Worm (Caenorhabditis elegans) whole organism, L1 larva: ENCODE results near the gene C08B6.14.
A peak's percentile ranks its signal among the peaks of the same experiment; 100 is the strongest.

ENCODE experiments used
- Y116A8C.19 ChIP-seq: sonication (generic microtip); optimal IDR thresholded peaks from 2 replicates; lab custom pipeline; 2016; ENCODE audit warnings: missing compliant biosample characterization, missing genetic modification characterization, borderline replicate concordance
- aha-1 ChIP-seq: fragments of 150-350 bp; optimal IDR thresholded peaks from 2 replicates; lab custom pipeline; 2014; ENCODE audit warnings: missing biosample characterization, missing genetic modification characterization
- alr-1 ChIP-seq: fragments of 200-800 bp; sonication (Bioruptor generic); optimal IDR thresholded peaks from 2 replicates; lab custom pipeline; 2018; ENCODE audit warnings: borderline replicate concordance, mild to moderate bottlenecking, missing genetic modification characterization, missing compliant biosample characterization
- ceh-82 ChIP-seq, 3 experiments: fragments of 150-350 bp in 1 of 3; sonication (generic microtip) in 2 of 3; optimal IDR thresholded peaks; 2 replicates each; lab custom pipeline; 2014 to 2017; ENCODE audit warnings: missing biosample characterization in 3 of 3, missing genetic modification characterization in 3 of 3
- ceh-88 ChIP-seq: fragments of 200-800 bp; sonication (Bioruptor generic); IDR thresholded peaks from 2 replicates; pipeline ENCODE4 v1.3.6; 2022; ENCODE audit warnings: missing genetic modification characterization, missing compliant biosample characterization
- ces-1 ChIP-seq: fragments of 150-350 bp; optimal IDR thresholded peaks from 2 replicates; lab custom pipeline; 2014; ENCODE audit warnings: missing biosample characterization, missing genetic modification reagents, missing genetic modification characterization
- dpl-1 ChIP-seq, 3 experiments: fragments of 150-350 bp in 2 of 3; sonication (generic microtip) in 1 of 3; optimal IDR thresholded peaks; 2 replicates each; lab custom pipeline; 2014 to 2017; ENCODE audit warnings: missing biosample characterization in 3 of 3, missing genetic modification characterization in 3 of 3, missing genetic modification reagents in 3 of 3
- dsc-1 ChIP-seq: sonication (generic microtip); optimal IDR thresholded peaks from 2 replicates; lab custom pipeline; 2016; ENCODE audit warnings: mild to moderate bottlenecking, missing genetic modification characterization, missing compliant biosample characterization
- egl-27 ChIP-seq, 2 experiments: fragments of 150-350 bp in 1 of 2; sonication (generic microtip); optimal IDR thresholded peaks; 3 replicates each; lab custom pipeline; 2017 to 2018; ENCODE audit warnings: missing biosample characterization in 2 of 2, missing genetic modification characterization in 2 of 2, missing genetic modification reagents in 2 of 2
- elt-2 ChIP-seq: sonication (generic microtip); optimal IDR thresholded peaks from 2 replicates; lab custom pipeline; 2016; ENCODE audit warnings: missing genetic modification characterization, mild to moderate bottlenecking, inconsistent platforms, missing compliant biosample characterization, missing genetic modification reagents
- ets-5 ChIP-seq: fragments of 200-800 bp; sonication (Bioruptor generic); IDR thresholded peaks from 2 replicates; pipeline ENCODE4 v1.3.6; 2022; ENCODE audit warnings: missing genetic modification characterization, missing compliant biosample characterization
- fkh-4 ChIP-seq: sonication (generic microtip); optimal IDR thresholded peaks from 2 replicates; lab custom pipeline; 2016; ENCODE audit warnings: missing compliant biosample characterization, missing genetic modification characterization, borderline replicate concordance
- fos-1 ChIP-seq: fragments of 150-350 bp; optimal IDR thresholded peaks from 2 replicates; lab custom pipeline; 2014; ENCODE audit warnings: missing biosample characterization, missing genetic modification characterization
- hlh-17 ChIP-seq: fragments of 200-800 bp; sonication (Bioruptor generic); optimal IDR thresholded peaks from 2 replicates; lab custom pipeline; 2018; ENCODE audit warnings: missing genetic modification characterization, mild to moderate bottlenecking, missing compliant biosample characterization, moderate library complexity, borderline replicate concordance
- hlh-4 ChIP-seq: sonication (generic microtip); optimal IDR thresholded peaks from 2 replicates; lab custom pipeline; 2016; ENCODE audit warnings: mild to moderate bottlenecking, missing genetic modification characterization, missing compliant biosample characterization
- hpl-2 ChIP-seq: fragments of 150-350 bp; optimal IDR thresholded peaks from 2 replicates; lab custom pipeline; 2014; ENCODE audit warnings: missing biosample characterization, missing genetic modification reagents, missing genetic modification characterization
- lin-15B ChIP-seq: fragments of 150-350 bp; sonication (generic microtip); optimal IDR thresholded peaks from 3 replicates; lab custom pipeline; 2014; ENCODE audit warnings: missing biosample characterization, missing genetic modification characterization
- lin-35 ChIP-seq, 2 experiments: fragments of 150-350 bp; optimal IDR thresholded peaks; 2 replicates each; lab custom pipeline; 2014; ENCODE audit warnings: missing biosample characterization in 2 of 2, missing genetic modification characterization in 2 of 2, missing genetic modification reagents in 2 of 2
- lin-39 ChIP-seq: fragments of 150-350 bp; optimal IDR thresholded peaks from 2 replicates; lab custom pipeline; 2014; ENCODE audit warnings: missing biosample characterization, missing genetic modification reagents, missing genetic modification characterization
- lsy-2 ChIP-seq, 2 experiments: fragments of 150-350 bp; optimal IDR thresholded peaks; 2 replicates each; lab custom pipeline; 2014; ENCODE audit warnings: missing biosample characterization in 2 of 2, missing genetic modification characterization in 2 of 2
- mep-1 ChIP-seq: fragments of 150-350 bp; optimal IDR thresholded peaks from 2 replicates; lab custom pipeline; 2014; ENCODE audit warnings: missing biosample characterization, missing genetic modification characterization
- nhr-11 ChIP-seq: fragments of 150-350 bp; optimal IDR thresholded peaks from 2 replicates; lab custom pipeline; 2014; ENCODE audit warnings: missing biosample characterization, missing genetic modification characterization
- nhr-12 ChIP-seq: sonication (generic microtip); optimal IDR thresholded peaks from 2 replicates; lab custom pipeline; 2017; ENCODE audit warnings: missing biosample characterization, missing genetic modification characterization
- nhr-19 ChIP-seq: fragments of 200-800 bp; sonication (Bioruptor generic); conservative IDR thresholded peaks from 2 replicates; pipeline ENCODE4 v1.3.6; 2022; ENCODE audit warnings: missing genetic modification characterization, missing compliant biosample characterization
- nhr-20 ChIP-seq: sonication (generic microtip); optimal IDR thresholded peaks from 2 replicates; lab custom pipeline; 2016; ENCODE audit warnings: mild to moderate bottlenecking, missing genetic modification characterization, missing compliant biosample characterization
- nhr-47 ChIP-seq: sonication (generic microtip); optimal IDR thresholded peaks from 2 replicates; lab custom pipeline; 2016; ENCODE audit warnings: mild to moderate bottlenecking, missing genetic modification characterization, moderate library complexity, missing compliant biosample characterization
- nhr-85 ChIP-seq: sonication (generic microtip); peaks from one replicate; lab custom pipeline; 2016; ENCODE audit warnings: missing genetic modification characterization, inconsistent platforms, missing compliant biosample characterization
- snpc-4 ChIP-seq: fragments of 150-350 bp; optimal IDR thresholded peaks from 2 replicates; lab custom pipeline; 2014; ENCODE audit warnings: missing biosample characterization, missing genetic modification characterization
- sptf-1 ChIP-seq: fragments of 150-350 bp; optimal IDR thresholded peaks from 2 replicates; lab custom pipeline; 2014; ENCODE audit warnings: missing biosample characterization, missing genetic modification characterization
- sup-37 ChIP-seq: fragments of 200-800 bp; sonication (Bioruptor generic); optimal IDR thresholded peaks from 2 replicates; lab custom pipeline; 2018; ENCODE audit warnings: mild to moderate bottlenecking, missing genetic modification characterization, missing compliant biosample characterization
- tbx-2 ChIP-seq: sonication (generic microtip); optimal IDR thresholded peaks from 2 replicates; lab custom pipeline; 2016; ENCODE audit warnings: missing genetic modification characterization, missing compliant biosample characterization
- unc-30 ChIP-seq: sonication (generic microtip); optimal IDR thresholded peaks from 2 replicates; lab custom pipeline; 2017; ENCODE audit warnings: missing biosample characterization, missing genetic modification characterization
- vab-15 ChIP-seq: sonication (generic microtip); optimal IDR thresholded peaks from 2 replicates; lab custom pipeline; 2017; ENCODE audit warnings: missing genotype, mild to moderate bottlenecking, missing genetic modification characterization, missing compliant biosample characterization
- zag-1 ChIP-seq: fragments of 150-350 bp; optimal IDR thresholded peaks from 2 replicates; lab custom pipeline; 2014; ENCODE audit warnings: missing biosample characterization, missing genetic modification characterization
- ztf-11 ChIP-seq, 2 experiments: sonication (generic microtip); optimal IDR thresholded peaks; 2 replicates each; lab custom pipeline; 2016 to 2017; ENCODE audit warnings: missing genetic modification characterization in 2 of 2, missing biosample characterization in 1 of 2, missing compliant biosample characterization in 1 of 2

C08B6.14 gene

DNA sequence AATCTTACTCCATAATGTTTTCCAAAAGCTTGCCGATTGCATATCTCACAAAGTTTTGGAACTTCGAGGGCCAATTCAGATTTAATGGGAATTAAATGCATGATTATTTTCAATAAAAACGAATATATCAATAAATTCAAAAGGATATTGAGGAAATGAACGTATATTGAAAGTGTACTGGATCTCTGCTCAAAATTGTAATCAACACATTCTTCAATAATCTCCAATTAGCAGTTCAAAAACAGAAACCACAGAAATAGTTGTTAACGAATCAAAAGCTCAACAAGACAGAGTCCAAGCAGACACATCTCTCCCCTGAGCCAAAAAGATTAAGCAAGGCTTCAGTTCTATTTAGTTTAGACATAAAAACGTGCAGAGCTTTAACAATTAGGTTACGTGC lies 31.3 kb downstream of the C08B6.14 start, which contains the start of gene nhr-192:
nhr-192 (minus strand) TSS at position 101 of the 400 bp plus-strand sequence.
- TF ChIP-seq alr-1 (tag; lab: Kevin White, UChicago): no peak
- no peak for TF ChIP-seq egl-27 (tag; optimal IDR thresholded peaks at IDR 0.05; lab: Kevin White, UChicago)
- no peak for TF ChIP-seq tbx-2 (tag; lab: Kevin White, UChicago)
- TF ChIP-seq lsy-2 (tag; optimal IDR thresholded peaks at IDR 0.05; lab: Kevin White, UChicago): no peak
- TF ChIP-seq sup-37 (GFP tag; lab: Kevin White, UChicago): no peak
- TF ChIP-seq lin-35 (GFP tag; optimal IDR thresholded peaks at IDR 0.05; lab: Kevin White, UChicago): no peak
- TF ChIP-seq vab-15 (tag; lab: Kevin White, UChicago): no peak
- no peak for TF ChIP-seq hlh-4 (tag; lab: Kevin White, UChicago)
- no peak for TF ChIP-seq hlh-17 (GFP tag; lab: Kevin White, UChicago)
- no peak for TF ChIP-seq ets-5 (GFP tag; lab: Robert Waterston, UW)
- TF ChIP-seq, all 84 proteins: peak for 0

DNA sequence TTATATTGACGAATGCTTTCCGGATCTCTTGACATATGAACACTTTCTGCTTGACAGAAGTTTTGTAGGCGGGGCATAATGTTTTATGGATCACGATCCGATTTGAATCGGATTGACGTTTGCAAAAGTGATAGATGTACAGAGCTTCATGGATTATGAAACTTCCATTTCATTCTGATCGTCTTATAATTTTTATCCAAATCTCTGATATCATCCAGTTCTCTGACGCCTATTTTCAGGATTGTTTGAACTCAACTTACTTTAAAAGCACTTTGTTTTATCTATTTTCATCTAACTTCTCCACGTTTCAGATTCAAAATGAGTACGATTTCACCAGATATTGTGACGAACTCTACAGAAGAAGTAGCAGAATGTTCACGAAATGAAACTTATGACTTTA lies 35.0 kb downstream of the C08B6.14 start, which contains the start of gene npr-39:
npr-39 (plus strand) TSS at position 301 of the 400 bp plus-strand sequence.
- TF ChIP-seq unc-30 (no peak), ets-5 (GFP tag; lab: Robert Waterston, UW) (no peak), nhr-20 (tag; lab: Kevin White, UChicago) (no peak), zag-1 (tag; lab: Kevin White, UChicago) (no peak), sptf-1 (tag; lab: Kevin White, UChicago) (no peak), nhr-19 (GFP tag; lab: Robert Waterston, UW) (no peak), sup-37 (GFP tag; lab: Kevin White, UChicago) (no peak), snpc-4 (tag; lab: Kevin White, UChicago) (no peak), dsc-1 (tag; lab: Kevin White, UChicago) (no peak), nhr-85 (tag; lab: Kevin White, UChicago) (no peak), ceh-82 (tag; optimal IDR thresholded peaks at IDR 0.05; lab: Kevin White, UChicago) (no peak), mep-1 (tag; lab: Kevin White, UChicago) (no peak), aha-1 (tag; lab: Kevin White, UChicago) (no peak), fos-1 (no peak), hpl-2 (GFP tag; lab: Kevin White, UChicago) (no peak), ztf-11 (tag; optimal IDR thresholded peaks at IDR 0.05; lab: Kevin White, UChicago) (no peak), lin-39 (tag; lab: Kevin White, UChicago) (no peak), ceh-88 (GFP tag; lab: Robert Waterston, UW) (no peak), elt-2 (tag; lab: Kevin White, UChicago) (no peak), Y116A8C.19 (tag; lab: Kevin White, UChicago) (no peak)

DNA sequence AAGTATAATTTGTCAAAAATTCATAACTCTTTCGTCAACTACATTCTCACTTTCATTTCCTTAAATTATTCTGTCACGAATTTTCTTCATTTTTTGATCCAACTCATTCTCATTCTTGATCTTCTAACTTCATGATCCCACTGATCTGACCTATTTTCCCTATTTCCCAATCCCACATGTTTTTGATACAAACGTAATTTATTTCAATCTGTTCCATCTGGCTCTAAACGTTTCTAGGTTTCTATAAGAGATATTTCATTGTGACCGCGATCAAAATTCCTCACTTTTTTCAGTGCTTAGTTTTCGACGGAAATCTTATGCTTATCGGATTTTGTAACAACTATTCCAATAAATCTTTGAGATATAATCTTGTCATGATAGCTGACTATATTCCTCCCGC lies 36.1 kb downstream of the C08B6.14 start:
- TF ChIP-seq dpl-1 (GFP tag; optimal IDR thresholded peaks at IDR 0.05; lab: Kevin White, UChicago) (no peak), egl-27 (tag; optimal IDR thresholded peaks at IDR 0.05; lab: Kevin White, UChicago) (no peak), nhr-12 (tag; lab: Kevin White, UChicago) (no peak), nhr-11 (no peak), dsc-1 (tag; lab: Kevin White, UChicago) (peak; percentile 93), ces-1 (no peak), fkh-4 (tag; lab: Kevin White, UChicago) (peak; percentile 84), hpl-2 (GFP tag; lab: Kevin White, UChicago) (no peak)

DNA sequence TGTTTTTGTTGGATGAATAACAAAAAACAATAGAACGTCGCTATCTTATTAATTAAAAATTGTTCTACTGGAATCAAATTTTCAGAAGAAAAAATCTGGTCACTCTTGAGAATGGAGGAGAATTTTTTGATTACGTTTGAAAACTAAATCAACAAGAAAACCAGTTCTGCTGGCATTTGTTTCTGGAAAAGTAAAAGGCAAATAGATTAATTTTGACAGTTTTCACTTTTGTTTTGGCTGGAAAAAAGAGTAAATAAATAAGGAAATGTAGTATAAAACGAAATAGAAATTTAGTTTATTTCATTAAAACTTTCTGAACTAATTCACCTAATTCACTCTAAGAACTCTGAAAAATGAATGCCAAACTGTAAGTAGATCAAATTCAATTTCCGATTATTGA lies 37.6 kb downstream of the C08B6.14 start, which contains the start of gene fipr-13:
fipr-13 (plus strand) TSS at position 301 of the 400 bp plus-strand sequence.
- TF ChIP-seq nhr-47 (tag; lab: Kevin White, UChicago) (no peak), lin-15B (no peak)
